Fruit fly (Drosophila melanogaster) whole organism, wandering third instar larva: ENCODE measurements around the gene Rab9Fb.
A peak's percentile ranks its signal among the peaks of the same experiment; 100 is the strongest.
"Not testable (repeated sequence)": the region's sequence is repeated elsewhere in the genome, so short reads cannot be mapped to it uniquely, and the experiment has no call there.

Experiments used
- CG32264 ChIP-seq: fragments of 200-800 bp; sonication (Bioruptor generic); optimal IDR thresholded peaks from 2 replicates; lab custom pipeline; 2016; ENCODE audit warnings: missing biosample characterization, missing genetic modification characterization
- CrebA ChIP-seq: fragments of 200-800 bp; sonication (Bioruptor generic); optimal IDR thresholded peaks from 2 replicates; lab custom pipeline; 2016; ENCODE audit warnings: missing biosample characterization, mild to moderate bottlenecking, missing genetic modification characterization, borderline replicate concordance
- Dfd ChIP-seq: fragments of >200 bp; optimal IDR thresholded peaks from 2 replicates; lab custom pipeline; 2017; ENCODE audit warnings: missing biosample characterization, missing genetic modification characterization
- Dif ChIP-seq: fragments of 200-275, 200-300 bp; sonication (Bioruptor generic); optimal IDR thresholded peaks from 2 replicates; lab custom pipeline; 2018; ENCODE audit warnings: missing biosample characterization, missing genetic modification characterization; ENCODE audit not compliant: partially characterized antibody
- GATAd ChIP-seq: sonication (Bioruptor generic); optimal IDR thresholded peaks from 2 replicates; lab custom pipeline; 2016; ENCODE audit warnings: missing biosample characterization, missing genetic modification characterization
- HLH106 ChIP-seq: fragments of 200-800 bp; optimal IDR thresholded peaks from 3 replicates; lab custom pipeline; 2019; ENCODE audit warnings: missing biosample characterization, mild to moderate bottlenecking, missing genetic modification characterization, moderate library complexity
- Hnf4 ChIP-seq: fragments of 200-800 bp; sonication (Bioruptor generic); optimal IDR thresholded peaks from 2 replicates; lab custom pipeline; 2016; ENCODE audit warnings: missing biosample characterization, mild to moderate bottlenecking, missing genetic modification characterization
- Hr78 ChIP-seq: fragments of >200 bp; optimal IDR thresholded peaks from 2 replicates; lab custom pipeline; 2017; ENCODE audit warnings: missing biosample characterization, missing genetic modification characterization
- Hr83 ChIP-seq: fragments of 200-300 bp; sonication (Bioruptor generic); optimal IDR thresholded peaks from 2 replicates; lab custom pipeline; 2016; ENCODE audit warnings: missing biosample characterization, mild to moderate bottlenecking, missing genetic modification characterization, moderate library complexity; ENCODE audit not compliant: poor library complexity, severe bottlenecking
- Jra ChIP-seq: sonication (Bioruptor generic); optimal IDR thresholded peaks from 2 replicates; lab custom pipeline; 2016; ENCODE audit warnings: missing biosample characterization, missing genetic modification characterization
- Mio ChIP-seq: sonication (Bioruptor generic); optimal IDR thresholded peaks from 2 replicates; lab custom pipeline; 2016; ENCODE audit warnings: missing biosample characterization, missing genetic modification characterization
- Myc ChIP-seq: fragments of >200 bp; optimal IDR thresholded peaks from 2 replicates; lab custom pipeline; 2017
- N ChIP-seq: fragments of >200 bp; optimal IDR thresholded peaks from 2 replicates; lab custom pipeline; 2018; ENCODE audit warnings: missing biosample characterization, missing external identifiers, missing genetic modification characterization
- Rel ChIP-seq, 2 experiments: fragments of 200-800 bp; sonication (Bioruptor generic) in 1 of 2; optimal IDR thresholded peaks; 2 replicates in 1 of 2; 3 replicates in 1 of 2; lab custom pipeline; 2016 to 2019; ENCODE audit warnings: mild to moderate bottlenecking in 2 of 2, missing biosample characterization in 2 of 2, missing genetic modification characterization in 2 of 2, moderate library complexity in 1 of 2
- Sp1 ChIP-seq: fragments of 200-800 bp; sonication (Bioruptor generic); optimal IDR thresholded peaks from 3 replicates; lab custom pipeline; 2019; ENCODE audit warnings: missing biosample characterization, mild to moderate bottlenecking, missing genetic modification characterization, moderate library complexity
- Vsx2 ChIP-seq: fragments of 200-300, 225-300 bp; sonication (Bioruptor generic); optimal IDR thresholded peaks from 2 replicates; lab custom pipeline; 2018; ENCODE audit warnings: missing biosample characterization, missing genetic modification characterization; ENCODE audit not compliant: partially characterized antibody
- br ChIP-seq: fragments of 200-800 bp; sonication (Bioruptor generic); optimal IDR thresholded peaks from 2 replicates; lab custom pipeline; 2016; ENCODE audit warnings: missing biosample characterization, missing genetic modification characterization
- brk ChIP-seq: fragments of 200-800 bp; sonication (Bioruptor generic); optimal IDR thresholded peaks from 2 replicates; lab custom pipeline; 2016; ENCODE audit warnings: missing biosample characterization, mild to moderate bottlenecking, missing genetic modification characterization
- dl ChIP-seq, 2 experiments: fragments of 175-275, 200-275 bp in 1 of 2; fragments of 200-275 bp in 1 of 2; sonication (Bioruptor generic); optimal IDR thresholded peaks; lab custom pipeline; 2018; ENCODE audit warnings: mild to moderate bottlenecking in 2 of 2, missing biosample characterization in 2 of 2, missing genetic modification characterization in 2 of 2, moderate library complexity in 2 of 2; ENCODE audit not compliant: partially characterized antibody in 2 of 2, insufficient read depth in 1 of 2
- dmrt93B ChIP-seq: fragments of 200-800 bp; sonication (Bioruptor generic); optimal IDR thresholded peaks from 2 replicates; lab custom pipeline; 2018; ENCODE audit warnings: missing biosample characterization, mild to moderate bottlenecking, missing genetic modification characterization
- dsf ChIP-seq: sonication (Bioruptor generic); optimal IDR thresholded peaks from 2 replicates; lab custom pipeline; 2016; ENCODE audit warnings: missing biosample characterization, missing genetic modification characterization, borderline replicate concordance
- foxo ChIP-seq, 2 experiments: fragments of 200-800 bp; sonication (Bioruptor generic); optimal IDR thresholded peaks; 2 replicates in 1 of 2; 3 replicates in 1 of 2; lab custom pipeline; 2016 to 2017; ENCODE audit warnings: missing biosample characterization in 2 of 2, missing genetic modification characterization in 2 of 2
- fru ChIP-seq: fragments of 200-800 bp; sonication (Bioruptor generic); optimal IDR thresholded peaks from 3 replicates; lab custom pipeline; 2016; ENCODE audit warnings: missing biosample characterization, mild to moderate bottlenecking, missing genetic modification characterization
- h ChIP-seq: fragments of 200-800 bp; sonication (Bioruptor generic); optimal IDR thresholded peaks from 3 replicates; lab custom pipeline; 2016; ENCODE audit warnings: missing biosample characterization, mild to moderate bottlenecking, missing genetic modification characterization
- jim ChIP-seq: fragments of 175-275, 200-325 bp; sonication (Bioruptor generic); optimal IDR thresholded peaks from 2 replicates; lab custom pipeline; 2016; ENCODE audit warnings: missing biosample characterization, mild to moderate bottlenecking, missing genetic modification characterization
- lola ChIP-seq: fragments of >200 bp; optimal IDR thresholded peaks from 2 replicates; lab custom pipeline; 2017; ENCODE audit warnings: missing biosample characterization, missing genetic modification characterization
- pan ChIP-seq: fragments of >200 bp; optimal IDR thresholded peaks from 2 replicates; lab custom pipeline; 2017
- psq ChIP-seq: fragments of 200-800 bp; sonication (Bioruptor generic); optimal IDR thresholded peaks from 3 replicates; lab custom pipeline; 2017; ENCODE audit warnings: missing biosample characterization, mild to moderate bottlenecking, missing genetic modification characterization, moderate library complexity
- rgr ChIP-seq: fragments of 200-800 bp; sonication (Bioruptor generic); optimal IDR thresholded peaks from 3 replicates; lab custom pipeline; 2016; ENCODE audit warnings: missing biosample characterization, mild to moderate bottlenecking, missing genetic modification characterization
- sage ChIP-seq: fragments of 200-800 bp; sonication (Bioruptor generic); optimal IDR thresholded peaks from 2 replicates; lab custom pipeline; 2016; ENCODE audit warnings: missing biosample characterization, mild to moderate bottlenecking, missing genetic modification characterization
- sv ChIP-seq: fragments of 200-800 bp; sonication (Bioruptor generic); optimal IDR thresholded peaks from 3 replicates; lab custom pipeline; 2016; ENCODE audit warnings: missing biosample characterization, missing genetic modification characterization
- tai ChIP-seq: sonication (Bioruptor generic); optimal IDR thresholded peaks from 2 replicates; lab custom pipeline; 2016; ENCODE audit warnings: missing biosample characterization, missing genetic modification characterization
- usp ChIP-seq: fragments of >200 bp; optimal IDR thresholded peaks from 2 replicates; lab custom pipeline; 2017; ENCODE audit warnings: missing biosample characterization, missing genetic modification characterization

The Rab9Fb gene

dm6 chrX:10952386-10952785, at the start of gene Rab9Fb:
TSS of gene Rab9Fb (minus strand) at chrX:10952486.
- TF ChIP-seq lola (GFP tag; lab: Kevin White, UChicago) (no peak), Hr83 (GFP tag; lab: Kevin White, UChicago) (no peak), psq (GFP tag; lab: Kevin White, UChicago) (no peak), pan (no peak), Vsx2 (GFP tag; lab: Kevin White, UChicago) (no peak), Myc (lab: Kevin White, UChicago) (no peak), dmrt93B (GFP tag; lab: Kevin White, UChicago) (no peak), dsf (GFP tag; lab: Kevin White, UChicago) (no peak)

dm6 chrX:10966978-10967731, 14.9 kb upstream of the Rab9Fb start, which contains the start of gene C901:
TSS of gene C901 (minus strand) at chrX:10967134.
- TF ChIP-seq Vsx2 (GFP tag; lab: Kevin White, UChicago) (no peak), br (GFP tag; lab: Kevin White, UChicago) (no peak), HLH106 (tag; lab: Kevin White, UChicago) (no peak), foxo (GFP tag; optimal IDR thresholded peaks at IDR 0.05; lab: Kevin White, UChicago) (peak in 1 of 2 experiments; percentile 4), jim (no peak)
- TF ChIP-seq, all 38 proteins: peak for 1

dm6 chrX:10959912-10960311, 7.6 kb upstream of the Rab9Fb start:
- no peak for TF ChIP-seq Hr83 (GFP tag; lab: Kevin White, UChicago)
- TF ChIP-seq Sp1 (GFP tag; lab: Kevin White, UChicago) = no peak
- TF ChIP-seq CrebA (GFP tag; lab: Kevin White, UChicago) = no peak
- TF ChIP-seq Jra = no peak
- TF ChIP-seq Rel (GFP tag; optimal IDR thresholded peaks at IDR 0.05; lab: Kevin White, UChicago) = no peak
- no peak for TF ChIP-seq Rel (tag; optimal IDR thresholded peaks at IDR 0.05; lab: Kevin White, UChicago)
- TF ChIP-seq HLH106 (tag; lab: Kevin White, UChicago) = no peak
- TF ChIP-seq N = no peak
- TF ChIP-seq sage (GFP tag; lab: Kevin White, UChicago) = no peak
- no peak for TF ChIP-seq Mio (GFP tag; lab: Kevin White, UChicago)

dm6 chrX:10953240-10953639, 954 bp upstream of the Rab9Fb start:
- TF ChIP-seq Myc (lab: Kevin White, UChicago) (no peak), N (no peak), rgr (GFP tag; lab: Kevin White, UChicago) (no peak), Rel (GFP tag; optimal IDR thresholded peaks at IDR 0.05; lab: Kevin White, UChicago) (no peak), Rel (tag; optimal IDR thresholded peaks at IDR 0.05; lab: Kevin White, UChicago) (no peak), dmrt93B (GFP tag; lab: Kevin White, UChicago) (no peak), Hnf4 (GFP tag; lab: Kevin White, UChicago) (no peak), CG32264 (GFP tag; lab: Kevin White, UChicago) (no peak), tai (no peak), Hr83 (GFP tag; lab: Kevin White, UChicago) (no peak), Mio (GFP tag; lab: Kevin White, UChicago) (no peak)

- not testable (repeated sequence) for TF ChIP-seq Hnf4 (GFP tag; lab: Kevin White, UChicago); dl (GFP tag; optimal IDR thresholded peaks at IDR 0.05; lab: Kevin White, UChicago; ENCODE audit: insufficient read depth in 1 of 2, partially characterized antibody in 2 of 2); HLH106 (tag; lab: Kevin White, UChicago)
Measured at dm6 chrX:10950930-10951329, 1.4 kb downstream of the Rab9Fb start, which contains the start of gene Rab9Fa. TSS of gene Rab9Fa (minus strand) at chrX:10951030.

dm6 chrX:10936599-10936998, 15.7 kb downstream of the Rab9Fb start:
- TF ChIP-seq lola (GFP tag; lab: Kevin White, UChicago) = no peak
- no peak for TF ChIP-seq sage (GFP tag; lab: Kevin White, UChicago)
- TF ChIP-seq Hnf4 (GFP tag; lab: Kevin White, UChicago) = peak; percentile 68
- TF ChIP-seq fru = peak; percentile 78
- TF ChIP-seq HLH106 (tag; lab: Kevin White, UChicago) = peak; percentile 46
- TF ChIP-seq rgr (GFP tag; lab: Kevin White, UChicago) = peak; percentile 64
- no peak for TF ChIP-seq Dfd (GFP tag; lab: Kevin White, UChicago)
- TF ChIP-seq CG32264 (GFP tag; lab: Kevin White, UChicago) = no peak
- peak; percentile 52 for TF ChIP-seq br (GFP tag; lab: Kevin White, UChicago)
- peak; percentile 42 for TF ChIP-seq Sp1 (GFP tag; lab: Kevin White, UChicago)
- TF ChIP-seq h (GFP tag; lab: Kevin White, UChicago) = peak; percentile 60
- no peak for TF ChIP-seq tai
- no peak for TF ChIP-seq usp (GFP tag; lab: Kevin White, UChicago)
- TF ChIP-seq Hr78 (GFP tag; lab: Kevin White, UChicago) = no peak
- no peak for TF ChIP-seq GATAd (GFP tag; lab: Kevin White, UChicago)
- no peak for TF ChIP-seq brk (GFP tag; lab: Kevin White, UChicago)
- no peak for TF ChIP-seq Dif (GFP tag; lab: Kevin White, UChicago)
- peak; percentile 55 for TF ChIP-seq sv (GFP tag; lab: Kevin White, UChicago)
- no peak for TF ChIP-seq Mio (GFP tag; lab: Kevin White, UChicago)
- TF ChIP-seq N = no peak
- no peak for TF ChIP-seq CrebA (GFP tag; lab: Kevin White, UChicago)
- TF ChIP-seq Jra = no peak
- TF ChIP-seq psq (GFP tag; lab: Kevin White, UChicago) = peak; percentile 30
- TF ChIP-seq dl (GFP tag; optimal IDR thresholded peaks at IDR 0.05; lab: Kevin White, UChicago; ENCODE audit: insufficient read depth in 1 of 2, partially characterized antibody in 2 of 2) = no peak
- no peak for TF ChIP-seq jim
- TF ChIP-seq Vsx2 (GFP tag; lab: Kevin White, UChicago) = no peak
